Worm (Caenorhabditis elegans) whole organism, young adult: Measurements from ENCODE around the gene C32D5.7.

Experiments used
- B0035.1 ChIP-seq: sonication (generic microtip); optimal IDR thresholded peaks from 2 replicates; lab custom pipeline; 2016; ENCODE audit warnings: missing genetic modification characterization, mild to moderate bottlenecking, missing compliant biosample characterization, missing genotype, missing genetic modification reagents
- C06A6.2 ChIP-seq: fragments of 200-800 bp; sonication (Bioruptor generic); conservative IDR thresholded peaks from 2 replicates; pipeline ENCODE4 v1.3.6; 2022; ENCODE audit warnings: missing genetic modification characterization, missing compliant biosample characterization
- C17E4.6 ChIP-seq: fragments of 200-800 bp; sonication (Bioruptor generic); IDR thresholded peaks from 2 replicates; pipeline ENCODE4 v1.3.6; 2022; ENCODE audit warnings: missing genetic modification reagents, missing genetic modification characterization, missing compliant biosample characterization
- D2030.7 ChIP-seq: fragments of 200-800 bp; sonication (Bioruptor generic); IDR thresholded peaks from 2 replicates; pipeline ENCODE4 v1.3.6; 2022; ENCODE audit warnings: missing genetic modification reagents, missing genetic modification characterization, missing compliant biosample characterization
- K12H6.12 ChIP-seq: fragments of 200-800 bp; sonication (Bioruptor generic); optimal IDR thresholded peaks from 2 replicates; lab custom pipeline; 2018; ENCODE audit warnings: mild to moderate bottlenecking, missing genetic modification characterization, missing compliant biosample characterization
- attf-5 ChIP-seq: fragments of 200-800 bp; sonication (Bioruptor generic); optimal IDR thresholded peaks from 2 replicates; lab custom pipeline; 2018; ENCODE audit warnings: mild to moderate bottlenecking, missing genetic modification characterization, missing compliant biosample characterization
- attf-6 ChIP-seq: fragments of 200-800 bp; sonication (Bioruptor generic); IDR thresholded peaks from 2 replicates; pipeline ENCODE4 v1.3.6; 2022; ENCODE audit warnings: missing genetic modification reagents, missing genetic modification characterization, missing compliant biosample characterization
- bed-1 ChIP-seq: fragments of 200-800 bp; sonication (Bioruptor generic); IDR thresholded peaks from 2 replicates; pipeline ENCODE4 v1.3.6; 2022; ENCODE audit warnings: missing genetic modification reagents, missing genetic modification characterization, missing compliant biosample characterization
- cebp-1 ChIP-seq, 2 experiments: fragments of 200-800 bp in 1 of 2; sonication (Bioruptor generic) in 1 of 2; sonication (generic microtip) in 1 of 2; IDR thresholded peaks in 1 of 2; optimal IDR thresholded peaks in 1 of 2; 2 replicates each; pipeline versions ENCODE4 v1.3.6 to Lab custom; 2017 to 2022; ENCODE audit warnings: missing compliant biosample characterization in 2 of 2, missing genetic modification characterization in 2 of 2, mild to moderate bottlenecking in 1 of 2, missing genetic modification reagents in 1 of 2, moderate library complexity in 1 of 2
- ceh-100 ChIP-seq: fragments of 200-800 bp; sonication (Bioruptor generic); IDR thresholded peaks from 2 replicates; pipeline ENCODE4 v1.3.6; 2022; ENCODE audit warnings: missing genetic modification reagents, missing genetic modification characterization, missing compliant biosample characterization
- ceh-91 ChIP-seq: fragments of 200-800 bp; sonication (Bioruptor generic); IDR thresholded peaks from 2 replicates; pipeline ENCODE4 v1.3.6; 2022; ENCODE audit warnings: missing genetic modification reagents, missing genetic modification characterization, missing compliant biosample characterization
- chd-7 ChIP-seq: sonication (generic microtip); optimal IDR thresholded peaks from 2 replicates; lab custom pipeline; 2016; ENCODE audit warnings: mild to moderate bottlenecking, missing genetic modification characterization, moderate library complexity, missing compliant biosample characterization
- dox-1 ChIP-seq: fragments of 200-800 bp; sonication (Bioruptor generic); IDR thresholded peaks from 2 replicates; pipeline ENCODE4 v1.3.6; 2022; ENCODE audit warnings: missing genetic modification reagents, missing genetic modification characterization, missing compliant biosample characterization
- dpl-1 ChIP-seq: fragments of 150-350 bp; optimal IDR thresholded peaks from 2 replicates; lab custom pipeline; 2014; ENCODE audit warnings: missing biosample characterization, missing genetic modification reagents, missing genetic modification characterization
- efl-1 ChIP-seq: fragments of 150-350 bp; optimal IDR thresholded peaks from 2 replicates; lab custom pipeline; 2014; ENCODE audit warnings: missing biosample characterization, missing genetic modification reagents, missing genetic modification characterization
- ekl-4 ChIP-seq: fragments of 200-800 bp; sonication (Bioruptor generic); IDR thresholded peaks from 2 replicates; pipeline ENCODE4 v1.3.6; 2022; ENCODE audit warnings: missing genetic modification reagents, missing genetic modification characterization, missing compliant biosample characterization
- hsf-1 ChIP-seq: fragments of 200-800 bp; sonication (Bioruptor generic); IDR thresholded peaks from 2 replicates; pipeline ENCODE4 v1.3.6; 2022; ENCODE audit warnings: missing genetic modification reagents, missing genetic modification characterization, missing compliant biosample characterization
- let-607 ChIP-seq, 2 experiments: fragments of 200-800 bp in 1 of 2; sonication (Bioruptor generic) in 1 of 2; sonication (generic microtip) in 1 of 2; optimal IDR thresholded peaks; 2 replicates each; lab custom pipeline; 2016 to 2018; ENCODE audit warnings: mild to moderate bottlenecking in 2 of 2, missing compliant biosample characterization in 2 of 2, missing genetic modification characterization in 2 of 2, moderate library complexity in 2 of 2, missing genotype in 1 of 2
- lin-26 ChIP-seq: fragments of 200-800 bp; sonication (Bioruptor generic); IDR thresholded peaks from 2 replicates; pipeline ENCODE4 v1.3.6; 2022; ENCODE audit warnings: missing genetic modification reagents, missing genetic modification characterization, missing compliant biosample characterization
- lin-35 ChIP-seq, 3 experiments: fragments of 150-350 bp in 2 of 3; sonication (generic microtip) in 1 of 3; optimal IDR thresholded peaks; 2 replicates each; lab custom pipeline; 2014 to 2018; ENCODE audit warnings: missing biosample characterization in 3 of 3, missing genetic modification characterization in 3 of 3, missing genetic modification reagents in 3 of 3
- lin-54 ChIP-seq: fragments of 200-800 bp; sonication (Bioruptor generic); optimal IDR thresholded peaks from 2 replicates; lab custom pipeline; 2018; ENCODE audit warnings: mild to moderate bottlenecking, missing genetic modification characterization, missing compliant biosample characterization
- madf-10 ChIP-seq: sonication (generic microtip); optimal IDR thresholded peaks from 2 replicates; lab custom pipeline; 2016; ENCODE audit warnings: mild to moderate bottlenecking, missing genetic modification characterization, missing compliant biosample characterization
- mcd-1 ChIP-seq: fragments of 200-800 bp; sonication (Bioruptor generic); IDR thresholded peaks from 2 replicates; pipeline ENCODE4 v1.3.6; 2022; ENCODE audit warnings: missing genetic modification reagents, missing genetic modification characterization, missing compliant biosample characterization
- nfya-1 ChIP-seq: sonication (generic microtip); optimal IDR thresholded peaks from 2 replicates; lab custom pipeline; 2017; ENCODE audit warnings: antibody characterized with exemption, missing compliant biosample characterization, missing genetic modification characterization, borderline replicate concordance; ENCODE audit not compliant: insufficient read depth
- nhr-27 ChIP-seq: fragments of 200-800 bp; sonication (Bioruptor generic); optimal IDR thresholded peaks from 2 replicates; lab custom pipeline; 2018; ENCODE audit warnings: mild to moderate bottlenecking, missing genetic modification characterization, moderate library complexity, missing compliant biosample characterization
- rec-8 ChIP-seq, 2 experiments: sonication (generic microtip); optimal IDR thresholded peaks; 2 replicates each; lab custom pipeline; 2016; ENCODE audit warnings: mild to moderate bottlenecking in 2 of 2, missing genetic modification characterization in 2 of 2, missing genetic modification reagents in 2 of 2, missing genotype in 2 of 2, missing biosample characterization in 1 of 2, missing compliant biosample characterization in 1 of 2, moderate library complexity in 1 of 2
- rpc-1 ChIP-seq, 2 experiments: fragments of 150-350 bp in 1 of 2; sonication (generic microtip) in 1 of 2; optimal IDR thresholded peaks; 2 replicates each; lab custom pipeline; 2014 to 2018; ENCODE audit warnings: missing biosample characterization in 1 of 2, missing genetic modification characterization in 1 of 2, missing genetic modification reagents in 1 of 2, missing genotype in 1 of 2
- snpc-1.1 ChIP-seq: sonication (generic microtip); optimal IDR thresholded peaks from 2 replicates; lab custom pipeline; 2017; ENCODE audit warnings: missing genetic modification characterization, mild to moderate bottlenecking, missing compliant biosample characterization, antibody characterized with exemption, moderate library complexity, missing genotype, missing genetic modification reagents; ENCODE audit not compliant: insufficient read depth
- tbx-9 ChIP-seq: sonication (generic microtip); optimal IDR thresholded peaks from 2 replicates; lab custom pipeline; 2016; ENCODE audit warnings: borderline replicate concordance, missing genetic modification characterization, inconsistent platforms, missing compliant biosample characterization
- tlf-1 ChIP-seq: fragments of 200-800 bp; sonication (Bioruptor generic); optimal IDR thresholded peaks from 2 replicates; lab custom pipeline; 2018; ENCODE audit warnings: mild to moderate bottlenecking, missing genetic modification characterization, missing compliant biosample characterization
- unc-62 ChIP-seq: fragments of 150-350 bp; optimal IDR thresholded peaks from 2 replicates; lab custom pipeline; 2014; ENCODE audit warnings: missing biosample characterization, missing genetic modification reagents, missing genetic modification characterization
- zfh-2 ChIP-seq: fragments of 200-800 bp; sonication (Bioruptor generic); conservative IDR thresholded peaks from 2 replicates; pipeline ENCODE4 v1.3.6; 2022; ENCODE audit warnings: missing genetic modification reagents, missing genetic modification characterization, missing compliant biosample characterization
- ztf-26 ChIP-seq: sonication (generic microtip); optimal IDR thresholded peaks from 2 replicates; lab custom pipeline; 2017; ENCODE audit warnings: missing genetic modification characterization, missing compliant biosample characterization
- ztf-28 ChIP-seq: fragments of 200-800 bp; sonication (Bioruptor generic); IDR thresholded peaks from 2 replicates; pipeline ENCODE4 v1.3.6; 2022; ENCODE audit warnings: missing genetic modification reagents, missing genetic modification characterization, missing compliant biosample characterization
- ztf-3 ChIP-seq: fragments of 200-800 bp; sonication (Bioruptor generic); optimal IDR thresholded peaks from 2 replicates; lab custom pipeline; 2018; ENCODE audit warnings: mild to moderate bottlenecking, missing genetic modification characterization, missing compliant biosample characterization
- ztf-6 ChIP-seq: fragments of 200-800 bp; sonication (Bioruptor generic); IDR thresholded peaks from 2 replicates; pipeline ENCODE4 v1.3.6; 2022; ENCODE audit warnings: missing genetic modification reagents, missing genetic modification characterization, missing compliant biosample characterization

C32D5.7 gene

DNA sequence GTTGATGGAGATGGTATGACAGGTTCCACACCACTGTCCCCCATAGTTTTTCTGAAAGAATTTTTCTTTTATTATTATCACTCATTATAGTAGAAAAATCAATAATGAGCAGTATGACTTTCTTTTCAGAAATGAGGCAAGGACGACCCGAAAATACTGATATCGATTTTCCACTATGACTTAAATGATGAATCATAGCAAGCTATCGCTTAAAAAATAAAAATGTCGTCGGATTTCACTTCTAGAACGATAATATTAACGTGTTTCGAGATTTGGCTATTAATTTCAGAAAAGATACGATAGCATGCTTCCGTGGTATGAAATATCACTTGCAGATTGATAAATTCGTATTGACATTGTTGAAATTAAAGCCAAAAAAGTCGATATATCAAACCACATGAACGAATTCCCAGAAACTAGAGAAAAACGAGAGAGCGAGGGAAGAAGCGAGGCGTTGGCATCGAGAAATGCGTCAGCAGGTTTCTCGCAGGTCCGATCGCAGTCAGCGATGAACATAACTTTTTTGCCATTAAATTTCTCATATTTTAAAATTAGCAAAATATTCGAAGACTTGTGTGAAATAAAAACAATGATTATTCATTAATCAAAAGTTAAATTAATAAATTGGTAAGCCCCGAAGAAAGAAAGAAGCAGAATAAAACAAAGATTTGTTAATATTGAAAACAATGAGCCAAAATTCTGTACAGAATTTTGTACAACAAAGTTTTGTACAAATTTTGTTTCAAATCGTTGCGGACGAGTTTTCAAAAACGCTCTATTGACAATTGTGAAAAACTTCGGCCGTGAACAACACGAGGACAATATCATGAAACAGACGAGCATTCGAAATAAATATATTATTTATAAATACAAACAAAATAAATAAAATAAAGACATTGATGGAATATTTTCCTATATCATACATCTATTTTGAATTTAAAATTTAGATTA, 15.8 kb upstream of the C32D5.7 start, which contains the start of gene C32D5.11 (continued):
- TF ChIP-seq ztf-28 (no peak), D2030.7 (GFP tag; lab: Robert Waterston, UW) (0 out of 2 replicates have a peak, but pooled peaks have one; percentile 31), lin-26 (GFP tag; lab: Robert Waterston, UW) (no peak), snpc-1.1 (no peak), ceh-91 (GFP tag; lab: Robert Waterston, UW) (0 out of 2 replicates have a peak, but pooled peaks have one; percentile 13), lin-54 (GFP tag; lab: Kevin White, UChicago) (peak; percentile 33), attf-5 (peak; percentile 83), ztf-3 (GFP tag; lab: Kevin White, UChicago) (no peak), nfya-1 (no peak), K12H6.12 (tag; lab: Kevin White, UChicago) (peak; percentile 14), rpc-1 (optimal IDR thresholded peaks at IDR 0.05; lab: Kevin White, UChicago) (no peak), rpc-1 (tag; optimal IDR thresholded peaks at IDR 0.05; lab: Kevin White, UChicago) (no peak), ztf-26 (no peak), rec-8 (tag; optimal IDR thresholded peaks at IDR 0.05; lab: Kevin White, UChicago) (no peak), madf-10 (tag; lab: Kevin White, UChicago) (no peak), chd-7 (no peak), tlf-1 (GFP tag; lab: Kevin White, UChicago) (peak; percentile 7), hsf-1 (GFP tag; lab: Robert Waterston, UW) (no peak), C17E4.6 (GFP tag; lab: Robert Waterston, UW) (no peak), dpl-1 (GFP tag; lab: Kevin White, UChicago) (peak; percentile 22), unc-62 (no peak), nhr-27 (tag; lab: Kevin White, UChicago) (no peak), tbx-9 (no peak), efl-1 (GFP tag; lab: Kevin White, UChicago) (peak; percentile 22), ekl-4 (GFP tag; lab: Robert Waterston, UW) (no peak), ceh-100 (GFP tag; lab: Robert Waterston, UW) (no peak), mcd-1 (GFP tag; lab: Robert Waterston, UW) (peak; percentile 66), let-607 (tag; optimal IDR thresholded peaks at IDR 0.05; lab: Kevin White, UChicago) (peak in 1 of 2 experiments; percentile 49), B0035.1 (tag; lab: Kevin White, UChicago) (no peak), ztf-6 (GFP tag; lab: Robert Waterston, UW) (no peak), attf-6 (GFP tag; lab: Robert Waterston, UW) (no peak), bed-1 (GFP tag; lab: Robert Waterston, UW) (no peak), dox-1 (GFP tag; lab: Robert Waterston, UW) (peak; percentile 65), lin-35 (GFP tag; optimal IDR thresholded peaks at IDR 0.05; lab: Kevin White, UChicago) (peak in 1 of 3 experiments; percentile 72), C06A6.2 (no peak), zfh-2 (GFP tag; lab: Robert Waterston, UW) (peak; percentile 41; the same call in 1 of the 2 replicates), cebp-1 (GFP tag; IDR thresholded peaks at IDR 0.05; lab: Robert Waterston, UW) (no peak), cebp-1 (tag; optimal IDR thresholded peaks at IDR 0.05; lab: Kevin White, UChicago) (peak; percentile 65)
